Worm (Caenorhabditis elegans) whole organism, young adult: Measurements from ENCODE around the gene C09F12.3.

Experiments used
- D2030.7 ChIP-seq: fragments of 200-800 bp; sonication (Bioruptor generic); IDR thresholded peaks from 2 replicates; pipeline ENCODE4 v1.3.6; 2022; ENCODE audit warnings: missing genetic modification reagents, missing genetic modification characterization, missing compliant biosample characterization
- F22D6.2 ChIP-seq: sonication (generic microtip); optimal IDR thresholded peaks from 2 replicates; lab custom pipeline; 2016; ENCODE audit warnings: mild to moderate bottlenecking, missing genetic modification characterization, missing compliant biosample characterization
- F39B2.1 ChIP-seq: fragments of 200-800 bp; sonication (Bioruptor generic); IDR thresholded peaks from 2 replicates; pipeline ENCODE4 v1.3.6; 2022; ENCODE audit warnings: missing genetic modification reagents, missing genetic modification characterization, missing compliant biosample characterization
- F52B5.7 ChIP-seq: sonication (generic microtip); optimal IDR thresholded peaks from 2 replicates; lab custom pipeline; 2016; ENCODE audit warnings: mild to moderate bottlenecking, missing genetic modification characterization, missing compliant biosample characterization
- K12H6.12 ChIP-seq: fragments of 200-800 bp; sonication (Bioruptor generic); optimal IDR thresholded peaks from 2 replicates; lab custom pipeline; 2018; ENCODE audit warnings: mild to moderate bottlenecking, missing genetic modification characterization, missing compliant biosample characterization
- T07F8.4 ChIP-seq: sonication (generic microtip); optimal IDR thresholded peaks from 2 replicates; lab custom pipeline; 2016; ENCODE audit warnings: mild to moderate bottlenecking, missing genetic modification characterization, moderate library complexity, missing compliant biosample characterization
- Y53F4B.3 ChIP-seq: fragments of 200-800 bp; sonication (Bioruptor generic); IDR thresholded peaks from 2 replicates; pipeline ENCODE4 v1.3.6; 2022; ENCODE audit warnings: missing genetic modification reagents, missing genetic modification characterization, missing compliant biosample characterization
- ama-1 ChIP-seq, 3 experiments: fragments of 150-350 bp in 1 of 3; sonication (generic microtip) in 2 of 3; optimal IDR thresholded peaks; 2 replicates each; lab custom pipeline; 2014 to 2018; ENCODE audit warnings: missing biosample characterization in 2 of 3, missing genetic modification characterization in 2 of 3, missing genetic modification reagents in 2 of 3
- attf-3 ChIP-seq: fragments of 200-800 bp; sonication (Bioruptor generic); conservative IDR thresholded peaks from 2 replicates; pipeline ENCODE4 v1.3.6; 2022; ENCODE audit warnings: missing genetic modification reagents, missing genetic modification characterization, missing compliant biosample characterization
- attf-5 ChIP-seq: fragments of 200-800 bp; sonication (Bioruptor generic); optimal IDR thresholded peaks from 2 replicates; lab custom pipeline; 2018; ENCODE audit warnings: mild to moderate bottlenecking, missing genetic modification characterization, missing compliant biosample characterization
- attf-6 ChIP-seq: fragments of 200-800 bp; sonication (Bioruptor generic); IDR thresholded peaks from 2 replicates; pipeline ENCODE4 v1.3.6; 2022; ENCODE audit warnings: missing genetic modification reagents, missing genetic modification characterization, missing compliant biosample characterization
- bed-2 ChIP-seq: fragments of 200-800 bp; sonication (Bioruptor generic); IDR thresholded peaks from 2 replicates; pipeline ENCODE4 v1.3.6; 2022; ENCODE audit warnings: missing genetic modification reagents, missing genetic modification characterization, missing compliant biosample characterization
- dpff-1 ChIP-seq: sonication (generic microtip); optimal IDR thresholded peaks from 2 replicates; lab custom pipeline; 2017; ENCODE audit warnings: mild to moderate bottlenecking, missing genetic modification characterization, missing compliant biosample characterization
- egl-44 ChIP-seq: fragments of 200-800 bp; sonication (Bioruptor generic); IDR thresholded peaks from 2 replicates; pipeline ENCODE4 v1.3.6; 2022; ENCODE audit warnings: missing genetic modification reagents, missing genetic modification characterization, missing compliant biosample characterization
- ekl-4 ChIP-seq: fragments of 200-800 bp; sonication (Bioruptor generic); IDR thresholded peaks from 2 replicates; pipeline ENCODE4 v1.3.6; 2022; ENCODE audit warnings: missing genetic modification reagents, missing genetic modification characterization, missing compliant biosample characterization
- ets-4 ChIP-seq: fragments of 200-800 bp; sonication (Bioruptor generic); optimal IDR thresholded peaks from 2 replicates; lab custom pipeline; 2018; ENCODE audit warnings: mild to moderate bottlenecking, missing genetic modification characterization, missing compliant biosample characterization
- fkh-3 ChIP-seq: sonication (generic microtip); optimal IDR thresholded peaks from 2 replicates; lab custom pipeline; 2016; ENCODE audit warnings: mild to moderate bottlenecking, missing genetic modification characterization, missing compliant biosample characterization
- him-1 ChIP-seq: sonication (generic microtip); optimal IDR thresholded peaks from 2 replicates; lab custom pipeline; 2016; ENCODE audit warnings: missing genotype, missing genetic modification reagents, missing genetic modification characterization, missing compliant biosample characterization
- hsf-1 ChIP-seq: fragments of 200-800 bp; sonication (Bioruptor generic); IDR thresholded peaks from 2 replicates; pipeline ENCODE4 v1.3.6; 2022; ENCODE audit warnings: missing genetic modification reagents, missing genetic modification characterization, missing compliant biosample characterization
- lag-1 ChIP-seq: fragments of 200-800 bp; sonication (Bioruptor generic); IDR thresholded peaks from 2 replicates; pipeline ENCODE4 v1.3.6; 2022; ENCODE audit warnings: missing genetic modification reagents, missing genetic modification characterization, missing compliant biosample characterization
- lin-26 ChIP-seq: fragments of 200-800 bp; sonication (Bioruptor generic); IDR thresholded peaks from 2 replicates; pipeline ENCODE4 v1.3.6; 2022; ENCODE audit warnings: missing genetic modification reagents, missing genetic modification characterization, missing compliant biosample characterization
- lin-54 ChIP-seq: fragments of 200-800 bp; sonication (Bioruptor generic); optimal IDR thresholded peaks from 2 replicates; lab custom pipeline; 2018; ENCODE audit warnings: mild to moderate bottlenecking, missing genetic modification characterization, missing compliant biosample characterization
- lir-1 ChIP-seq: fragments of 200-800 bp; sonication (Bioruptor generic); conservative IDR thresholded peaks from 2 replicates; pipeline ENCODE4 v1.3.6; 2022; ENCODE audit warnings: missing genetic modification reagents, missing genetic modification characterization, missing compliant biosample characterization
- madf-10 ChIP-seq: sonication (generic microtip); optimal IDR thresholded peaks from 2 replicates; lab custom pipeline; 2016; ENCODE audit warnings: mild to moderate bottlenecking, missing genetic modification characterization, missing compliant biosample characterization
- madf-6 ChIP-seq: fragments of 200-800 bp; sonication (Bioruptor generic); IDR thresholded peaks from 2 replicates; pipeline ENCODE4 v1.3.6; 2022; ENCODE audit warnings: missing genetic modification reagents, missing genetic modification characterization, missing compliant biosample characterization
- mes-4 ChIP-seq: sonication (generic microtip); optimal IDR thresholded peaks from 2 replicates; lab custom pipeline; 2016; ENCODE audit warnings: missing genotype, missing genetic modification characterization, missing compliant biosample characterization
- nfya-2 ChIP-seq: fragments of 200-800 bp; sonication (Bioruptor generic); IDR thresholded peaks from 2 replicates; pipeline ENCODE4 v1.3.6; 2022; ENCODE audit warnings: missing genetic modification reagents, missing genetic modification characterization, missing compliant biosample characterization
- nfyb-1 ChIP-seq: fragments of 200-800 bp; sonication (Bioruptor generic); IDR thresholded peaks from 2 replicates; pipeline ENCODE4 v1.3.6; 2022; ENCODE audit warnings: missing genetic modification reagents, missing genetic modification characterization, missing compliant biosample characterization
- nhr-179 ChIP-seq: sonication (generic microtip); optimal IDR thresholded peaks from 2 replicates; lab custom pipeline; 2016; ENCODE audit warnings: mild to moderate bottlenecking, missing genetic modification characterization, missing compliant biosample characterization
- nhr-27 ChIP-seq: fragments of 200-800 bp; sonication (Bioruptor generic); optimal IDR thresholded peaks from 2 replicates; lab custom pipeline; 2018; ENCODE audit warnings: mild to moderate bottlenecking, missing genetic modification characterization, moderate library complexity, missing compliant biosample characterization
- nhr-80 ChIP-seq: sonication (generic microtip); optimal IDR thresholded peaks from 2 replicates; lab custom pipeline; 2016; ENCODE audit warnings: missing genetic modification characterization, missing compliant biosample characterization
- nhr-90 ChIP-seq: sonication (generic microtip); optimal IDR thresholded peaks from 2 replicates; lab custom pipeline; 2016; ENCODE audit warnings: missing genotype, mild to moderate bottlenecking, missing genetic modification characterization, missing compliant biosample characterization
- pbrm-1 ChIP-seq: fragments of 200-800 bp; sonication (Bioruptor generic); IDR thresholded peaks from 2 replicates; pipeline ENCODE4 v1.3.6; 2022; ENCODE audit warnings: missing genetic modification reagents, missing genetic modification characterization, missing compliant biosample characterization
- rpc-1 ChIP-seq, 2 experiments: fragments of 150-350 bp in 1 of 2; sonication (generic microtip) in 1 of 2; optimal IDR thresholded peaks; 2 replicates each; lab custom pipeline; 2014 to 2018; ENCODE audit warnings: missing biosample characterization in 1 of 2, missing genetic modification characterization in 1 of 2, missing genetic modification reagents in 1 of 2, missing genotype in 1 of 2
- snpc-1.3 ChIP-seq: sonication (generic microtip); optimal IDR thresholded peaks from 2 replicates; lab custom pipeline; 2017; ENCODE audit warnings: missing genetic modification characterization, mild to moderate bottlenecking, missing compliant biosample characterization, antibody characterized with exemption, moderate library complexity, missing genotype, missing genetic modification reagents; ENCODE audit not compliant: insufficient read depth
- snpc-3.4 ChIP-seq: sonication (generic microtip); optimal IDR thresholded peaks from 2 replicates; lab custom pipeline; 2017; ENCODE audit warnings: missing genetic modification characterization, mild to moderate bottlenecking, missing compliant biosample characterization, antibody characterized with exemption, moderate library complexity, missing genotype, missing genetic modification reagents
- snpc-4 ChIP-seq, 5 experiments: fragments of 150-350 bp in 1 of 5; sonication (generic microtip) in 4 of 5; optimal IDR thresholded peaks; 2 replicates each; lab custom pipeline; 2014 to 2018; ENCODE audit warnings: missing genetic modification characterization in 5 of 5, missing biosample characterization in 3 of 5, antibody characterized with exemption in 2 of 5, mild to moderate bottlenecking in 2 of 5, missing compliant biosample characterization in 2 of 5, missing genotype in 2 of 5, moderate library complexity in 2 of 5, missing genetic modification reagents in 1 of 5
- somi-1 ChIP-seq: fragments of 200-800 bp; sonication (Bioruptor generic); optimal IDR thresholded peaks from 2 replicates; lab custom pipeline; 2018; ENCODE audit warnings: mild to moderate bottlenecking, missing genetic modification characterization, missing compliant biosample characterization
- sptf-2 ChIP-seq: fragments of 200-800 bp; sonication (Bioruptor generic); optimal IDR thresholded peaks from 2 replicates; lab custom pipeline; 2018; ENCODE audit warnings: mild to moderate bottlenecking, missing genetic modification characterization, missing compliant biosample characterization
- tbp1 ChIP-seq: fragments of 200-800 bp; sonication (Bioruptor generic); optimal IDR thresholded peaks from 2 replicates; lab custom pipeline; 2018; ENCODE audit warnings: mild to moderate bottlenecking, missing genetic modification characterization, missing compliant biosample characterization
- zfh-2 ChIP-seq: fragments of 200-800 bp; sonication (Bioruptor generic); conservative IDR thresholded peaks from 2 replicates; pipeline ENCODE4 v1.3.6; 2022; ENCODE audit warnings: missing genetic modification reagents, missing genetic modification characterization, missing compliant biosample characterization
- zim-3 ChIP-seq: sonication (generic microtip); optimal IDR thresholded peaks from 2 replicates; lab custom pipeline; 2017; ENCODE audit warnings: mild to moderate bottlenecking, missing genetic modification characterization, moderate library complexity, missing compliant biosample characterization
- ztf-26 ChIP-seq: sonication (generic microtip); optimal IDR thresholded peaks from 2 replicates; lab custom pipeline; 2017; ENCODE audit warnings: missing genetic modification characterization, missing compliant biosample characterization
- ztf-28 ChIP-seq: fragments of 200-800 bp; sonication (Bioruptor generic); IDR thresholded peaks from 2 replicates; pipeline ENCODE4 v1.3.6; 2022; ENCODE audit warnings: missing genetic modification reagents, missing genetic modification characterization, missing compliant biosample characterization

Gene C09F12.3

DNA sequence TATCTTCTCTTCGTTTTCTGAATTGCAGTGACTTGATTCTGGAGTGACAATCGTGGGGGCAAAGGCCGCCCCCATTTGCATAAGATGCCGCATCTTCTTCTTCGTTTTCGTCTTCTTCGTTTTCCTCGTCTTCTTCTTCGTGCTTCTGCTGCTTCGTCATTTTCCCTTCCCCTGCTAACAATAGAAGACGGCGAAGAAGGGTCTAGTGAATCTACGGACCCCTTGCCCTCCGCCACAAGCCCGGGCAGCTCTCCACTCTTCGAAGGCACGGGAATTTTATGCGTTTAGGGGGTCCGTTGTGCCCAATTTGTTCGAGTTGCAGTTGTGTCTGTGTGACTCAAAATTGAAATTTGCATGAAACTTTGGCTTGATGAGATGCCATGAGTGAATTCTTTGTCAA lies 10.8 kb downstream of the C09F12.3 start:
- 0 out of 2 replicates have a peak, but pooled peaks have one; percentile 9 for TF ChIP-seq zfh-2 (GFP tag; lab: Robert Waterston, UW)
- TF ChIP-seq pbrm-1 = 0 out of 2 replicates have a peak, but pooled peaks have one; percentile 11
- TF ChIP-seq F52B5.7 (tag; lab: Kevin White, UChicago) = no peak
- no peak for TF ChIP-seq F39B2.1 (GFP tag; lab: Robert Waterston, UW)
- TF ChIP-seq nfyb-1 (GFP tag; lab: Robert Waterston, UW) = 0 out of 2 replicates have a peak, but pooled peaks have one; percentile 38
- TF ChIP-seq snpc-1.3 (tag; lab: Kevin White, UChicago) = no peak
- TF ChIP-seq mes-4 (tag; lab: Kevin White, UChicago) = no peak
- 0 out of 2 replicates have a peak, but pooled peaks have one; percentile 18 for TF ChIP-seq ztf-28

DNA sequence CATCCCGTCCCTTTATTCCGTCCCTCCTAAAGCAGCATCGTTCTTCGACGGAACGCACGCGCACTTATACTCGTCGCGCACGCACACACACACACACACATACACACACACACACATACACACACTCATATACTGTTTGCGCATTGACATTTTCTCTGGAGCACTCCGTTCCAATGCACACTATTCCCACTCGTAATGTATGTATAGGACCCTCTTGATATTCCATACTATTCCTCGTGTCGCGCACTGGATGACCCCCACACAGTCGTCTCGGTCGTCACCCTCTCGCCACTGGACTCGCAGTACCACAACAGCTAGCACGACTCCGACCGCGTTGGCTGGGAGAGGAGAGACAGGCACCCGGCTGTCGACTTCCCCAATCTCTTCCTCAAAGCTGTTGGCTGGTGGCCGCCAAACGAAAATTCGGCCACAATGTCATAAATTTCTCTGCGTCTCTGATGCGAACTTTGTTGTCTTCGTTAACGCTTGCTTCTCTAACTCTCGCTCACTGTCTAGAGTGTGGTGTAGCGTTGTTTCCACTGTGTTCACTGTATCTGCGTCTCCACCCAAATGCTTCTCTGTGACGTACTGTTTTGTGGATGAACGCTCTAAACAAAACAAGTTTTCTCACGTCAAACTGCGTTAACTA lies 11.5 kb downstream of the C09F12.3 start:
- TF ChIP-seq snpc-3.4 (tag; lab: Kevin White, UChicago) (peak; percentile 21), D2030.7 (GFP tag; lab: Robert Waterston, UW) (peak; percentile 26; the same call in 1 of the 2 replicates), Y53F4B.3 (no peak), zim-3 (no peak), T07F8.4 (tag; lab: Kevin White, UChicago) (peak; percentile 54), attf-3 (no peak; the same call in 1 of the 2 replicates), lin-54 (GFP tag; lab: Kevin White, UChicago) (peak; percentile 2), nhr-179 (no peak), snpc-4 (GFP tag; optimal IDR thresholded peaks at IDR 0.05; lab: Kevin White, UChicago) (peak; percentile 50), snpc-4 (tag; optimal IDR thresholded peaks at IDR 0.05; lab: Kevin White, UChicago) (peak in 1 of 4 experiments; percentile 46), madf-6 (GFP tag; lab: Robert Waterston, UW) (no peak), fkh-3 (tag; lab: Kevin White, UChicago) (no peak), bed-2 (GFP tag; lab: Robert Waterston, UW) (no peak), lir-1 (GFP tag; lab: Robert Waterston, UW) (0 out of 2 replicates have a peak, but pooled peaks have one; percentile 47), ztf-26 (peak; percentile 83), hsf-1 (GFP tag; lab: Robert Waterston, UW) (no peak), sptf-2 (no peak), nhr-80 (tag; lab: Kevin White, UChicago) (peak; percentile 78), nhr-90 (tag; lab: Kevin White, UChicago) (no peak), ets-4 (GFP tag; lab: Kevin White, UChicago) (peak; percentile 72), zfh-2 (GFP tag; lab: Robert Waterston, UW) (peak; percentile 99), madf-10 (tag; lab: Kevin White, UChicago) (peak; percentile 62), nhr-27 (tag; lab: Kevin White, UChicago) (peak; percentile 22), attf-5 (GFP tag; lab: Kevin White, UChicago) (peak; percentile 81), K12H6.12 (tag; lab: Kevin White, UChicago) (peak; percentile 97), somi-1 (peak; percentile 52), rpc-1 (optimal IDR thresholded peaks at IDR 0.05; lab: Kevin White, UChicago) (no peak), rpc-1 (tag; optimal IDR thresholded peaks at IDR 0.05; lab: Kevin White, UChicago) (no peak), nfya-2 (GFP tag; lab: Robert Waterston, UW) (no peak), attf-6 (no peak), egl-44 (GFP tag; lab: Robert Waterston, UW) (no peak), ekl-4 (GFP tag; lab: Robert Waterston, UW) (peak; percentile 75), dpff-1 (no peak), tbp1 (GFP tag; lab: Kevin White, UChicago) (peak; percentile 34), ama-1 (optimal IDR thresholded peaks at IDR 0.05; lab: Kevin White, UChicago) (no peak), ama-1 (GFP tag; optimal IDR thresholded peaks at IDR 0.05; lab: Kevin White, UChicago) (no peak), F22D6.2 (peak; percentile 2), lag-1 (GFP tag; lab: Robert Waterston, UW) (no peak), lin-26 (GFP tag; lab: Robert Waterston, UW) (0 out of 2 replicates have a peak, but pooled peaks have one; percentile 45), him-1 (no peak), snpc-1.3 (tag; lab: Kevin White, UChicago) (no peak)
